Worm (Caenorhabditis elegans) whole organism, early embryonic: ENCODE measurements around the gene spe-43.

ENCODE experiments used
- flt-1 ChIP-seq: fragments of 200-800 bp; sonication (Bioruptor generic); IDR thresholded peaks from 2 replicates; pipeline ENCODE4 v1.3.6; 2022; ENCODE audit warnings: missing genetic modification characterization, missing compliant biosample characterization
- hmbx-1 ChIP-seq: sonication (generic microtip); optimal IDR thresholded peaks from 2 replicates; lab custom pipeline; 2016; ENCODE audit warnings: mild to moderate bottlenecking, missing genetic modification characterization, missing compliant biosample characterization
- pes-1 ChIP-seq: fragments of 200-800 bp; sonication (Bioruptor generic); IDR thresholded peaks from 2 replicates; pipeline ENCODE4 v1.3.6; 2022; ENCODE audit warnings: missing genetic modification reagents, missing genetic modification characterization, missing compliant biosample characterization
- tbx-11 ChIP-seq: fragments of 200-800 bp; sonication (Bioruptor generic); IDR thresholded peaks from 2 replicates; pipeline ENCODE4 v1.3.6; 2022; ENCODE audit warnings: missing genetic modification characterization, missing compliant biosample characterization
- tbx-37 ChIP-seq: fragments of 200-800 bp; sonication (Bioruptor generic); conservative IDR thresholded peaks from 2 replicates; pipeline ENCODE4 v1.3.6; 2022; ENCODE audit warnings: missing genetic modification reagents, missing genetic modification characterization, missing compliant biosample characterization

DNA sequence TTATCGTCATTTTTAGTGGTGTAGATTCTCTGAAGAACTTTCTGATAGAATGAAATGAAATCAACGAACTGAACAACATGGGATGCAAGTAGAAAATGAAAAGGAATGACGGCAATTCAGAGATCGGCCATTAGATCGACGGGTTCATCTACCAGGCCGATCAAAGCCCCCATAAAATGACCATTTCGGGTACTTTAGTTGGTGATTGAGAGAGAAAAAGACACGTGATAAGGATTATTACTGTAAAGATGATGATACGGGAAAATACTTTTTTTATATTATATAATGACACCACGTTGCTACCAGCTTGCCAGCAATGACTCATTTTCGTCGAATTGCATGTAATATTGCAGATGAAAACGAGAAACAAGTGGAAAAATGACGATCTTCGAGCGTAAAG, 32.4 kb downstream of the spe-43 start, which contains the start of gene best-1:
- TF ChIP-seq flt-1 (GFP tag; lab: Robert Waterston, UW) (no peak), tbx-11 (GFP tag; lab: Robert Waterston, UW) (no peak), pes-1 (GFP tag; lab: Robert Waterston, UW) (no peak), tbx-37 (no peak), hmbx-1 (no peak)
